Fruit fly (Drosophila melanogaster): ENCODE data around the gene CG10587.

The CG10587 gene

DNA sequence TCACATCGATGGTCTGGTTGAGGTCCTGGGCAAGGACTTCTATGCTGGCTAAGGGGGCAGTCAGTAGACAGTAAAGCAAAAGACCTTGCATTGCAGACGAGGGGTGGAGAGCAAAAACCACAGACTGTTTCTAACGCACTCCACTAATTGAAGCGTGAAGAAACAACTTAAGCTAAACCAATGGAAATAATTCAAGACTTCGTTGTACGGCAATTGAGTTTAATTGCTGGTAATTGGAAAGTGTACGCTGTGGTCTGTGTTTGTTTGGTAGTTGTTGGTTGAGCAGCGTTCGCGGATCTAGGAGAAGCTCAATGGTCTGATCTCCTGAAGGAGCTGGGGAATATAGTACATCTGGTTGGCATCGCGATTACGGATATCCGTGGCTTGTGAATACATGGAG, at the start of gene CG10587:
Gene CG10587, minus strand, starts transcription at position 101 of the 400 bp plus-strand sequence.
- no peak for TF ChIP-seq noc (tag; optimal IDR thresholded peaks at IDR 0.05)

DNA sequence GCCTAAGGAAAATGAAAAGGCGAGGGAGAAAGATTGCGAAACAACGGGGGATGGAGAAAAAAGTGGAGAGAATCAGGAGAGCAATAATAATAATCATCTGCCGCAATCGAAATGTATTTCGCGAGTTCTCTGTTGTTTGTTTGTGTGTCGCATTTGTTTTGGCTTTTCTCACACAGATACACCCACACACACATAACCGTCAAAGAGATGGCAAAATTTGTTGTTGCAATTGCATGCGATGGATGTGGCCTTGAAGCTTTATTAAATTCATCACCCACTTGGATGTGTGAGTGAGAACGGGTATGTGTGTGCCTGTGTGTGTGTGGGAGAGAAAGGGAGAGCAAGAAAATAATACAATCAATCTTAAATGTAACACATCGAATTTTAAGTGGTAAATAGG, 49.3 kb upstream of the CG10587 start:
- no peak for TF ChIP-seq noc (tag; optimal IDR thresholded peaks at IDR 0.05)

DNA sequence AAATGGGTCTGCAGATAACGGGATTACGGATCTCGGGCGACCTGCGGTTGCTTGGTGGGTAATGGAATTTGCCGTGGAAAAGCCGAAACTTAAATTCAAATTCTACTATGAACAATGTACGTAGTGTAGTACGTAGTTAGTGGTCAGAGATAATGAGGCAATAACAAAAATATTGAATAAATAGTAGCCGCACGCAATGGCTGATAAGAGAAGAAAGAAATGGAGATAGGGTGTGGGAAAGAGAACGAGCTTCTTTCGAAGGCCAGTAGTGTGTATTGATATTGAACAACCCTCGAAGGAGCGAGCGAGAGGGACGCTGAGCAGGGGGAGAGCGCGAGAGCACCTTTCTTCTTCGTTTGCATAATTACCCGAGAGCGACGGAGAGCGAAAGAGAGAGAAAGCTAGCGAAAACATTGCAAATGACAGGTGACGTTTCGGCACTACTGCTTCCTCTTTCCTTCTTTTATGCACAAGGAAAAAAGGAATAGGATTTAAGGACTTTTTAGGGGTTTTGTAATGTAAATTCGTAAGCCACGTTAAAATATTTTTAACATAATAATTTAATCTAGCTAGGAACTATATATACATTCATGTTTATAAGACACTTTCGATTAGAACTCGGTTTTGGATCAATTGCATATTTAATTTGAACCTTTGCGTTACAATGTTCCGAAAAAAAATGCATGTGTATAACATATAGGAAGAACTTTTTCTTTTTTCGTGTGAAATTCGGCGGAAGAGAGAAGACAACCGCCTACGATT, 48.7 kb upstream of the CG10587 start:
- TF ChIP-seq noc (tag; optimal IDR thresholded peaks at IDR 0.05) = peak; percentile 17

DNA sequence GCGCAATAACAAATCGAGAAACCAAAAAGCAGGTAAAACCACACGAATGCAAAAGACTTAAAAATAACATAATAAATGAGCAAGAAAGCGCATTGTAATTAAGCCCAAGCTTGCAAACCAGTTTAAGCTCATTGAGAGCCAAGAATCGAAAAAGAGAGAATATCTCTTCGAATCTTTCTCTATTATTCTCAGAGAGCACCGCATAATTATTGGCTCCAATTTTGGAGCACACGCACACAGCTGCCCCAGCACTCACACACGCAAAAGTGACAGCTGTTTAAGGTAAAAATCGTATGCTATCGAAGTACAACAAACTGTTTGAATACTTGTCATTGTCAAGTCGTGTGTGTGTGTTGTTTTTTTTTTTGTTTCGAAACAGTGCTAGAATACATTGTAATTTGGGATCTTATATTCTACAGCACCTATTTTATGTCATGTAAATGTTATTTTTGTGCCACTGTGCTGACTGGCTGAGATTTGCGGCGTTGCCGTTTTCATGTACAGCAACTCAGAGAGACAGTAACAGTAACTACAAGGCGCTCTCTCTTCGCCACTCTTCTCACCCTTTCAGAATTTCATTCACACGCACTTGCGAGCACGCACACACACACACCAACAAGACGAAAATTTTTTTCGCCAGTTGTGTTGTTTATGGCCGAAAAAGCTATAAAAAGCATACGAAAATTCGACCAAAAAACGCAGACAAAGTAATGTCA, 47.2 kb upstream of the CG10587 start:
- TF ChIP-seq noc (tag; optimal IDR thresholded peaks at IDR 0.05) = no peak

DNA sequence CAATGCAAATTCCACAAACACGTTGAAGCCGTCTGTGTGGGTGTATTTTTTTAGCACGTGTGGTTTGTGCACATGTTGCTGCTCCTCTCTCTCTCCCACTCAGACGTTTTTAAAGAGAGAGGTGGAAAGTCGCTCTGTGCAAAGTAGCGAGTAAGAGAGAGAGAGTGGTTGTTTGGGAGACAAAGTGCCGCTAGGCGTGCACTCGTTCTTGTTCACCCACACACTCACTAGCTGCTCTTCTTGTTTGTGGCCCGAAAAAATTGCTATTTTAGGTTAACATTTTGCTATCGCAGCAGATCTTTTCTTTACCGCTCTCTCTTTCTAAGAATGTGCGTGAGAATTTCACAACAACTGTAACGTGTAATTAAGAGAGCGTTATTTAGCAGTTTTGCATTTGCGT, 46.5 kb upstream of the CG10587 start:
- TF ChIP-seq noc (tag; optimal IDR thresholded peaks at IDR 0.05) = no peak

DNA sequence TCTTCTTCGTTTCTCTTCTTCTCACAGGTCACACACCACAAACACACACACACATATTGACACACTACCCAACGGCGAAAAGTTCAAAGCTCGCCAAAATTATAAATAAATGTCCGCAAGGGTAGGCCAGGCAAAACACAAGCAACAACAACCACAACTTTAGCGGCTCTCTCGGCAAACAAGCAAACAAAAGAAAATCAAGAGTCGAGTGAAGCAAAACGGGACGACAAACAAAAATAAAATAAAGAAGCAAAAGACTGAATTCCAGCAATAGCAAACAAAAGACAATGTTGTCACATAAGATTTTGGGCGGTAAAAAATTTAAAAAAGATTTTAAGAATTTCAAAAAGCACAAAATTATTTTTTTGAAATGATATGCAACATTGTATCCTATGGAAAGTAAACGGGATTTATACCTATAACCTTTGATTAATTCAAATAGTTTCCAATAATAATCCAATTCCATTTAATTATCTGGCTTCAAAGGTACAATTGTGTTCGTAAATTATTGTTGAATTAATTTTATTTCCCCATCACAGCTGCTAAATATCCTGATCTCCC, 46.0 kb upstream of the CG10587 start:
- no peak for TF ChIP-seq noc (tag; optimal IDR thresholded peaks at IDR 0.05)

DNA sequence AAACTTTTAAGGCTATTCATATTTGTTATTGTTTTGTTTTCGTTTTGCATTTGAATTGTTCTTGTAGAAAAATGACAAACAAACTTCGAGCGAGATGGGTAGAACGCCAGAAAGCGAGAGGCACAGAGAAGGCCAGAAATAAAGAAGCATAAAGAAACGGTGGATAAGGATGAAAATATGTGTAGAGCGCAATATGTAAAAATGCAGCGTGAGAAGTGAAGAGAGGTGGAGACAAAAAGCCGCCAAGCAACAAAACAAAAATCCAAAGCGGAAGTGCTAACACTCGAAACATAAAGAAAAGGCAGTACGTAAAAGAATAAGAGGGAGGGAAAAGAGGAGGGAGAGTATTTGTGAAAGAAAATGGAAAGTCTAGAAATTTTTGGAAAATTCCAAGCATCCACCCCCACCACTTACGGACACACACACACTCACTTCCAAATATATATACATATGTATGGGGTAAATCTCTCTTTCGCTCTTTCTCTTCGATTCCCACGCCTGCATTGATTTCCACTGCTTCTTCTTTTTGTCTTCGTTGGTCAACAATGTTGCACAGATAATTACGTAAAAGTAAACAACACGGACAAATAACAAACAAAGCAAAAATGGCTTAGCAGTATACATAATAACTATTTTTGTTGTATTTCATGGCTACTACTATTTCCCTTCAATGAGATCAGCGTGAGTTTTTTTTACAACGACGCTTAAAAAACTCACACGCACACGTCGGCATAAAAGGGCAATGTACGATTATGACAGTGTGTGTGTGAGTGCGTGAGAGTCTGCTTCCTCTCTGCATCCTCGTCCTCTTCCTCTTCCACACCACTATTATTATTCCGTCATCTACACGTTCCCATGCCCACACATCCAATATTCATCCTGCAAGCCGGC, 45.3 kb upstream of the CG10587 start:
- no peak for TF ChIP-seq noc (tag; optimal IDR thresholded peaks at IDR 0.05)

DNA sequence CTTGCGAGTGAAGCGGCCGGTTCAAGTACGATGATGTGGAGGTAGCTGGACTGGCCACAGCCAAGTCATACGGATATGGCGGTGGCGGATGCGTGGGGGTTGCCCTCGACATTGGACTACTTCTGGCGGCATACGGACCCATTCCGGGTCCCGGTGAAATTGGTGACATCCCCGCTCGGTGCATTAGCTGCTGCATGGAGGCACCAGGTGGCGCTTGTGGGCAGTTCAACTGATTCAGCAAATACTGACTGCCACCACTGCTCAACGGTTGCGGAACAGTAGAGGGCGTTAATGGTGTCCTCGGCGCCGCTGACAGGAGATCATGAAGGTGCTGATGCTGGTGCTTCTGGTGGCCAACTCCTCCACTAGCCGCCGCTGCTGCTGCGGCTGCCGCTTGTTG, 37.3 kb upstream of the CG10587 start:
- TF ChIP-seq noc (tag; optimal IDR thresholded peaks at IDR 0.05) = no peak

DNA sequence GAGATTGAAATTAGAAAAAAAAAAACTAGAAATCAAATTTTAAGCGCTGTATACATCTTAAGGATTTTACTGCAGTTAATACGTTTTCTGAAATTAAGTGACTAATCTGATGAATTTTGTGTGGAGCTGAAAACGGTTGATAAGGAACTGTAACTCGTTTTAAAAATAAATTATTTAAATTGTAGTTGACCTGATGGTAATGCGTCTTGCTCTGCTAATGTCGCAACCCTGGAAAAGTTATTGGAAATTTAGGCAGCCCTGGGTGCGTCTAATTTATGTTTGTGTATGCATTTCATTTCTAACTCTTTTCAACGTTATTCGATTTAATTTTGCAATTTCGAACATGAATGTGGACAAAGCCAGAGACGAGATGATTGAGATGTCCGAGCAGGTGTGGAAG, 29.0 kb upstream of the CG10587 start, which contains the start of gene CG12984:
Gene CG12984, plus strand, starts transcription at position 301 of the 400 bp plus-strand sequence.
- TF ChIP-seq noc (tag; optimal IDR thresholded peaks at IDR 0.05) = no peak

DNA sequence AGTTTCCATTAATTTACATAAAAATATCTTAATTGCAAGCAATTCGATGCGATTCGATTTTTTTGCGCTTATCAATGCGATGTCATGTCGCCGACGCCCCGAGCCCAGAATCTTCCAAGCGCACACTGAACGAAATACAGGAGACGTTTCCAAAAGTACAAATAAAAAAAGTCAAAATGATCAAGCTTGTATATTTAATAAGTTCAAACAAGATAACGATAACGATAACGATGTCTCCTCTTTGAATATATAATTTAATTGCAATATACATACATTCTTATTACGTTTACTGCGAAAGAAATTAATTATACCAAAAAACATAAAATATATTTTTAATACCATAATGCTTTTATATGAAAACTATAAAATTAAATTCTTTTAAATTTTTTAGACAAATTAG, 27.9 kb upstream of the CG10587 start:
- no peak for TF ChIP-seq noc (tag; optimal IDR thresholded peaks at IDR 0.05)

DNA sequence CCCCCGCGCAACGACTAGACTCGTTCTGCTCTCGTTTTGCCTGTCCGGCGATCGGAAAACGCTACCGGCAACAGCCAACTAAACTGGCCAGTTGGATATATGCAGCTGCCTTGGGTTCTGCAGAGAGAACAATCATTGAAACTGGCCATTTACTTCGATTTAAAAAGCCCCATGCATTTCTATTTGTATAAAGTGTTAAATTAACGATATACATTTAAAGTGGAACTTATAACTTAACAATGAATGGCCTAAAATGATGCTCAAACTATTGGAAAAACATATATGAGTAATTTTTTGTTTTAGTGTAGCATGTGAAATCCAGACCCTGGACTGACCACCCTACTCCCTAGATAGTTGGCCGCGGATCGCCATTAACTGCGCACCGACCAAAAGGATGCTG, 26.5 kb upstream of the CG10587 start:
- TF ChIP-seq noc (tag; optimal IDR thresholded peaks at IDR 0.05) = no peak

DNA sequence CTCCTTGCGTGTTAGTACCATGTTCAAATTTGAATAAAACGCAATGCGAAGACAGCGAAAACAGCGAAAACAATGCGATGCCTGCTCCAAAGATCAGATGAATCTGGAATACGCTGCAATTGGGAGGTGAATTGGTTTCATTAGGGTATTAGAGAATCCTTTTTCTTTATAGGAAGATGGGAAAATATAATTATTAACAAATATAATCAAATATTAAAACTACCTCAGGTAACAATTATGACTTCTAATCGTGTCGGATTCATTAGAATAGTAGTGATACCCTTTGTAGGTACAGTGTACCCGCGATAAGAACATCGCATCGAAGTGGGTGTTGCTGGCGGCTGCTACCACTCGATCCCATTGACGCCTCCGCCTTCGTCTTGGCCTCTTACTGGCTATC, 25.5 kb upstream of the CG10587 start:
- TF ChIP-seq noc (tag; optimal IDR thresholded peaks at IDR 0.05) = no peak

DNA sequence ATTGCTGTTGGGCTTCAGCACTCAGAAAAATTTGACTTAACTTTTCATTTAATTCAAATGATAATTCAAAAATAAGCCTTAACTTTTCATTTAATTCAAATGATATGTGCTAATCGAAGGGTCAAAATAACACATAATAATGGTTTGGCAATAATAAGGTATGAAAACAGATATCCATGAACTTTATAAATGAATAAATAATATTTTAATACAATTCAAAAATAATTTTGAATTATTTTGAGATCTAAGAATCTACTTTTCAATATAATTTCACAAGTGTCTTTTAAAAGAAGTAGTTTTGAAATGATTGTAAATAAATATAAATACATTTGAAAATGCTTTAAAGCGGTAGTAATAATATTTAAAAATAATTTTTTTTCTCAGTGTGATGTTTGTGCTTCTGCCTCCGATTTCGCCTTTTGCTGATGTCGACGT, 24.6 kb upstream of the CG10587 start:
- TF ChIP-seq noc (tag; optimal IDR thresholded peaks at IDR 0.05) = no peak

DNA sequence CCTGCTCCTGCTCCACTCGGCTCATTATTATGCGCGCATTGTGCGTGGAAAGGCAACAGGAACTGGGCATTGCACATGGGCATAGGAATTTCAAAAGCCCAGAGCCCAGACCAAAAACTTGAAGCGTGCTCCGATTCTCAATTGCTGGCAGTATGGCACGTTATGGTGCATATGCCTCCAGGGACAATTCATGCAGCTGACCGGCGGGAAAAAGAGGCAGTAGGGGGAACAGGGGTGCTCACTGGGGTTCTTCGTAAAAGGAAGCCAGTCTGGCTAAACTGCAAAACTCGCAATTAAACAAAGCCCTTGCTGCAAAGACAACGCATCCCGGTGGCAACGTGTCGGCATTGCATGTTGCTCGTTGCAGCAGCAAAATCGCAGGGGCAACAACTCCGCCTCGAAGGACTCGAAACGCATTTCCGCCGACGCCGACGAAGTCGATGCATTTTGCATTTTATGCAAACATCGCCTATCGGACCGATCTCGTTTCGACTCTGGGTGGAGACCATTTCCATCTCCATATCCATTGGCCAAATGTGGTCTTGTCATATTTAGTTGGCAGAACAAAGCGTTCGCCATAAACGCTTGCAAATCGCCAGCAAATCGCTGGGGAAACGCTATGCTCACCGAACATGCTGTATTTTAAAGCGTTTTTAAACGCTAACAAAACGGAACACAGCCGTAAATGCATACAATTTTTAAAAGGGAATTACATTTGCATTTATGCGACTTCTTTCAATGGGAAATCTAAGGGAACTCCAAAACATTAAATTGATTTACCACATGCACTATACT, 22.3 kb upstream of the CG10587 start:
- no peak for TF ChIP-seq noc (tag; optimal IDR thresholded peaks at IDR 0.05)

DNA sequence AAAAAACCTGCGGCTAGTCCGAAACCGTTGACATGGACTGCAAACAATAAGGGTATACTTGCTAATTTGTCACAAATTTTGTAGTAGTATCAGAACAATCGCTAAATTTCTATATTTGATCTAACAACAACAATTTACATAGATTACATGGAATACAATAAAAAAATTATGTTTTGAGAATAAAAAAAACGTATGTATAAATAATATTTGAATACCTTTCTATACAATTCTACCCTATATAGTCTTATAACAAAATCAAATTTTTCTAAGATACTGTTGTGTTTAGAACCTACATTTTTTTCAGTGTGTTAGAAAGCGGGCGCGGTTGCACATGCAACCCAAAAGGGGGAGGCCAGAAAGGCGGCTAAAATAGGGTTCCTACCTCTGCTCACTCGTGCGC, 21.0 kb upstream of the CG10587 start:
- TF ChIP-seq noc (tag; optimal IDR thresholded peaks at IDR 0.05) = no peak
